Fruit fly (Drosophila melanogaster) whole organism, pupa: ENCODE results near the gene Bmcp.

Experiments
- CG17806 ChIP-seq: fragments of 200-800 bp; sonication (Bioruptor generic); optimal IDR thresholded peaks from 2 replicates; lab custom pipeline; 2018; ENCODE audit warnings: missing biosample characterization, mild to moderate bottlenecking, missing genetic modification characterization, moderate library complexity
- CG34367 ChIP-seq: fragments of 200-800 bp; sonication (Bioruptor generic); optimal IDR thresholded peaks from 2 replicates; lab custom pipeline; 2018; ENCODE audit warnings: missing biosample characterization, mild to moderate bottlenecking, missing genetic modification characterization
- CG8159 ChIP-seq: fragments of 200-800 bp; sonication (Bioruptor generic); optimal IDR thresholded peaks from 3 replicates; lab custom pipeline; 2018; ENCODE audit warnings: missing biosample characterization, mild to moderate bottlenecking, missing genetic modification characterization, moderate library complexity
- gl ChIP-seq: fragments of 200-800 bp; sonication (Bioruptor generic); optimal IDR thresholded peaks from 2 replicates; lab custom pipeline; 2018; ENCODE audit warnings: missing biosample characterization, mild to moderate bottlenecking, missing genetic modification characterization

DNA sequence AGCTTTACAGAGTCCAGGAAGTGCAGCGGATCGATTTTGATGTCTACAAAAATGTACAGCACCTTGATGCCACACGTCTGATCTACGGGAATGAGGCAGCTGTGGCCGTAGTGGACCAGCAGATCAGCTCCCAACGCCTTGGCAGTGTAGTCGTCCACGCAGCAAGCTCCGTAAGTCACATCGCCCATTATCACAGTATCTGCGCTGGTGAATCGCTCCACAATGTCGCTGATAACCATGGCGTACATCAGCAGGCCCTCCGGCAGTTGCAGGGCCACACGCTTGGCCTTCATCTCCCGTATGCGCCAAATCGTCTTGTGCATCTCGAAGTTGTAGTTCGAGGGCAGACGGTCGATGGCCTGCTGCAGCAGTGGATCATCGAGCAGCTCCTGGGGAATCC, 25.7 kb upstream of the Bmcp start:
- TF ChIP-seq CG34367 (tag; lab: Kevin White, UChicago) (no peak), gl (tag; lab: Kevin White, UChicago) (no peak), CG8159 (tag; lab: Kevin White, UChicago) (no peak), CG17806 (tag; lab: Kevin White, UChicago) (no peak)
